Fruit fly (Drosophila melanogaster) whole organism, embryonic: ENCODE results near the gene CG15368.

Source experiments
- Abd-B ChIP-seq: fragments of 200-800 bp; sonication (Bioruptor generic); optimal IDR thresholded peaks from 2 replicates; lab custom pipeline; 2018; ENCODE audit warnings: missing biosample characterization, mild to moderate bottlenecking, missing genetic modification characterization, moderate library complexity
- BEAF-32 ChIP-seq: fragments of 200-800 bp; sonication (Bioruptor generic); optimal IDR thresholded peaks from 3 replicates; lab custom pipeline; 2017; ENCODE audit warnings: missing biosample characterization, missing genetic modification characterization, mild to moderate bottlenecking, moderate library complexity, missing genetic modification reagents
- Bgb ChIP-seq: fragments of 200-800 bp; sonication (Bioruptor generic); IDR thresholded peaks from 2 replicates; pipeline ENCODE4 v1.3.6; 2022; ENCODE audit warnings: missing biosample characterization, missing genetic modification characterization; ENCODE audit not compliant: partially characterized antibody
- CG10321 ChIP-seq: fragments of 200-800 bp; sonication (Bioruptor generic); IDR thresholded peaks from 2 replicates; pipeline ENCODE4 v1.3.6; 2022; ENCODE audit warnings: missing biosample characterization, missing genetic modification characterization
- CG12219 ChIP-seq: fragments of 200-800 bp; sonication (Bioruptor generic); optimal IDR thresholded peaks from 3 replicates; lab custom pipeline; 2018; ENCODE audit warnings: missing biosample characterization, mild to moderate bottlenecking, missing genetic modification characterization
- CG13123 ChIP-seq: fragments of 200-800 bp; sonication (Bioruptor generic); optimal IDR thresholded peaks from 2 replicates; lab custom pipeline; 2016; ENCODE audit warnings: missing biosample characterization, missing genetic modification characterization
- CG14860 ChIP-seq: fragments of 200-800 bp; sonication (Bioruptor generic); IDR thresholded peaks from 3 replicates; pipeline ENCODE4 v1.3.6; 2022; ENCODE audit warnings: missing biosample characterization, missing genetic modification characterization; ENCODE audit not compliant: partially characterized antibody
- CG15514 ChIP-seq: fragments of 200-800 bp; sonication (Bioruptor generic); optimal IDR thresholded peaks from 3 replicates; lab custom pipeline; 2017; ENCODE audit warnings: missing biosample characterization, missing genetic modification characterization, mild to moderate bottlenecking, moderate library complexity, missing genetic modification reagents
- CG2116 ChIP-seq: fragments of 200-800 bp; sonication (Bioruptor generic); optimal IDR thresholded peaks from 3 replicates; lab custom pipeline; 2018; ENCODE audit warnings: missing biosample characterization, mild to moderate bottlenecking, missing genetic modification characterization
- CG2129 ChIP-seq: fragments of 200-800 bp; sonication (Bioruptor generic); IDR thresholded peaks from 2 replicates; pipeline ENCODE4 v1.3.6; 2022; ENCODE audit warnings: missing biosample characterization, missing genetic modification characterization; ENCODE audit not compliant: partially characterized antibody
- CG2199 ChIP-seq: fragments of 200-800 bp; sonication (Bioruptor generic); IDR thresholded peaks from 3 replicates; pipeline ENCODE4 v1.3.6; 2022; ENCODE audit warnings: missing biosample characterization, missing genetic modification characterization
- CG34224 ChIP-seq: fragments of 200-800 bp; sonication (Bioruptor generic); IDR thresholded peaks from 3 replicates; pipeline ENCODE4 v1.3.6; 2022; ENCODE audit warnings: missing biosample characterization, missing genetic modification characterization; ENCODE audit not compliant: partially characterized antibody
- CG42726 ChIP-seq: fragments of 200-800 bp; sonication (Bioruptor generic); IDR thresholded peaks from 2 replicates; pipeline ENCODE4 v1.3.6; 2022; ENCODE audit warnings: missing biosample characterization, missing genetic modification characterization; ENCODE audit not compliant: partially characterized antibody
- CG4617 ChIP-seq: fragments of 200-800 bp; sonication (Bioruptor generic); optimal IDR thresholded peaks from 3 replicates; lab custom pipeline; 2016; ENCODE audit warnings: missing biosample characterization, missing genetic modification characterization, borderline replicate concordance
- CG6791 ChIP-seq: fragments of 200-800 bp; sonication (Bioruptor generic); IDR thresholded peaks from 3 replicates; pipeline ENCODE4 v1.3.6; 2022; ENCODE audit warnings: missing biosample characterization, missing genetic modification characterization; ENCODE audit not compliant: partially characterized antibody
- CG7963 ChIP-seq: fragments of 200-800 bp; sonication (Bioruptor generic); IDR thresholded peaks from 3 replicates; pipeline ENCODE4 v1.3.6; 2022; ENCODE audit warnings: missing biosample characterization, missing genetic modification characterization; ENCODE audit not compliant: partially characterized antibody
- Dek ChIP-seq: fragments of 200-800 bp; sonication (Bioruptor generic); optimal IDR thresholded peaks from 3 replicates; lab custom pipeline; 2019; ENCODE audit warnings: missing biosample characterization, mild to moderate bottlenecking, missing genetic modification characterization, moderate library complexity
- Doc3 ChIP-seq: fragments of 200-800 bp; sonication (Bioruptor generic); IDR thresholded peaks from 3 replicates; pipeline ENCODE4 v1.3.6; 2022; ENCODE audit warnings: missing biosample characterization, missing genetic modification characterization; ENCODE audit not compliant: partially characterized antibody
- E2f2 ChIP-seq: fragments of 200-800 bp; sonication (Bioruptor generic); IDR thresholded peaks from 2 replicates; pipeline ENCODE4 v1.3.6; 2022; ENCODE audit warnings: missing biosample characterization, missing genetic modification characterization
- ERR ChIP-seq: fragments of 200-800 bp; sonication (Bioruptor generic); optimal IDR thresholded peaks from 2 replicates; lab custom pipeline; 2016; ENCODE audit warnings: missing biosample characterization, missing genetic modification characterization
- HmgZ ChIP-seq: fragments of 200-800 bp; sonication (Bioruptor generic); optimal IDR thresholded peaks from 2 replicates; lab custom pipeline; 2018; ENCODE audit warnings: missing biosample characterization, mild to moderate bottlenecking, missing genetic modification characterization
- Jarid2 ChIP-seq: fragments of 200-800 bp; sonication (Bioruptor generic); optimal IDR thresholded peaks from 3 replicates; lab custom pipeline; 2017; ENCODE audit warnings: mild to moderate bottlenecking, missing biosample characterization, missing genetic modification reagents, missing genetic modification characterization
- MBD-R2 ChIP-seq: fragments of 200-800 bp; sonication (Bioruptor generic); IDR thresholded peaks from 2 replicates; pipeline ENCODE4 v1.3.6; 2022; ENCODE audit warnings: missing biosample characterization, missing genetic modification characterization
- MESR4 ChIP-seq: fragments of 200-800 bp; sonication (Bioruptor generic); optimal IDR thresholded peaks from 2 replicates; lab custom pipeline; 2018; ENCODE audit warnings: missing biosample characterization, mild to moderate bottlenecking, missing genetic modification characterization, moderate library complexity
- Opbp ChIP-seq: fragments of 200-800 bp; sonication (Bioruptor generic); IDR thresholded peaks from 3 replicates; pipeline ENCODE4 v1.3.6; 2022; ENCODE audit warnings: missing biosample characterization, missing genetic modification characterization; ENCODE audit not compliant: partially characterized antibody
- Scr ChIP-seq: fragments of 200-800 bp; sonication (Bioruptor generic); IDR thresholded peaks from 2 replicates; pipeline ENCODE4 v1.3.6; 2022; ENCODE audit warnings: missing biosample characterization, missing genetic modification characterization; ENCODE audit not compliant: partially characterized antibody
- Sry-δ ChIP-seq: fragments of 200-800 bp; sonication (Bioruptor generic); optimal IDR thresholded peaks from 2 replicates; lab custom pipeline; 2016; ENCODE audit warnings: missing biosample characterization, missing genetic modification characterization
- Vsx1 ChIP-seq: fragments of 200-800 bp; sonication (Bioruptor generic); optimal IDR thresholded peaks from 2 replicates; lab custom pipeline; 2017; ENCODE audit warnings: missing biosample characterization, mild to moderate bottlenecking, missing genetic modification characterization, missing genetic modification reagents
- Xbp1 ChIP-seq: fragments of 200-800 bp; sonication (Bioruptor generic); optimal IDR thresholded peaks from 3 replicates; lab custom pipeline; 2016; ENCODE audit warnings: missing biosample characterization, mild to moderate bottlenecking, missing genetic modification characterization
- amos ChIP-seq: fragments of 200-800 bp; sonication (Bioruptor generic); IDR thresholded peaks from 2 replicates; pipeline ENCODE4 v1.3.6; 2022; ENCODE audit warnings: missing biosample characterization, missing genetic modification characterization; ENCODE audit not compliant: partially characterized antibody
- bbx ChIP-seq: fragments of 200-800 bp; sonication (Bioruptor generic); IDR thresholded peaks from 2 replicates; pipeline ENCODE4 v1.3.6; 2022; ENCODE audit warnings: missing biosample characterization, missing genetic modification characterization; ENCODE audit not compliant: partially characterized antibody
- chinmo ChIP-seq: fragments of 200-800 bp; sonication (Bioruptor generic); IDR thresholded peaks from 4 replicates; pipeline ENCODE4 v1.3.6; 2022; ENCODE audit warnings: missing biosample characterization, missing genetic modification characterization; ENCODE audit not compliant: partially characterized antibody
- ems ChIP-seq: fragments of 200-800 bp; sonication (Bioruptor generic); optimal IDR thresholded peaks from 3 replicates; lab custom pipeline; 2016; ENCODE audit warnings: missing biosample characterization, missing genetic modification characterization
- ftz-f1 ChIP-seq: fragments of 200-800 bp; sonication (Bioruptor generic); optimal IDR thresholded peaks from 2 replicates; lab custom pipeline; 2016; ENCODE audit warnings: missing biosample characterization, missing genetic modification characterization
- gfzf ChIP-seq: fragments of 200-800 bp; sonication (Bioruptor generic); optimal IDR thresholded peaks from 2 replicates; lab custom pipeline; 2016; ENCODE audit warnings: missing biosample characterization, mild to moderate bottlenecking, missing genetic modification characterization, moderate library complexity
- hbn ChIP-seq: fragments of 200-800 bp; sonication (Bioruptor generic); IDR thresholded peaks from 2 replicates; pipeline ENCODE4 v1.3.6; 2022; ENCODE audit warnings: missing biosample characterization, missing genetic modification characterization; ENCODE audit not compliant: partially characterized antibody
- inv ChIP-seq: fragments of 200-800 bp; sonication (Bioruptor generic); IDR thresholded peaks from 2 replicates; pipeline ENCODE4 v1.3.6; 2022; ENCODE audit warnings: missing biosample characterization, missing genetic modification characterization; ENCODE audit not compliant: partially characterized antibody
- knrl ChIP-seq: fragments of 200-800 bp; sonication (Bioruptor generic); IDR thresholded peaks from 3 replicates; pipeline ENCODE4 v1.3.6; 2022; ENCODE audit warnings: missing biosample characterization, missing genetic modification characterization; ENCODE audit not compliant: partially characterized antibody
- mld ChIP-seq: fragments of 200-800 bp; sonication (Bioruptor generic); IDR thresholded peaks from 3 replicates; pipeline ENCODE4 v1.3.6; 2022; ENCODE audit warnings: missing biosample characterization, missing genetic modification characterization; ENCODE audit not compliant: partially characterized antibody
- pros ChIP-seq: fragments of 200-800 bp; sonication (Bioruptor generic); optimal IDR thresholded peaks from 3 replicates; lab custom pipeline; 2019; ENCODE audit warnings: missing biosample characterization, mild to moderate bottlenecking, missing genetic modification characterization, moderate library complexity
- row ChIP-seq: fragments of 200-800 bp; sonication (Bioruptor generic); IDR thresholded peaks from 3 replicates; pipeline ENCODE4 v1.3.6; 2022; ENCODE audit warnings: missing biosample characterization, missing genetic modification characterization
- slou ChIP-seq: fragments of 200-800 bp; sonication (Bioruptor generic); optimal IDR thresholded peaks from 3 replicates; lab custom pipeline; 2016; ENCODE audit warnings: missing biosample characterization, missing genetic modification characterization
- slp2 ChIP-seq: fragments of 200-800 bp; sonication (Bioruptor generic); optimal IDR thresholded peaks from 2 replicates; lab custom pipeline; 2016; ENCODE audit warnings: missing biosample characterization, missing genetic modification characterization
- tna ChIP-seq: fragments of 200-800 bp; sonication (Bioruptor generic); IDR thresholded peaks from 2 replicates; pipeline ENCODE4 v1.3.6; 2022; ENCODE audit warnings: missing biosample characterization, missing genetic modification characterization; ENCODE audit not compliant: partially characterized antibody
- vnd ChIP-seq: fragments of 200-800 bp; sonication (Bioruptor generic); IDR thresholded peaks from 3 replicates; pipeline ENCODE4 v1.3.6; 2022; ENCODE audit warnings: missing biosample characterization, missing genetic modification characterization; ENCODE audit not compliant: partially characterized antibody

The CG15368 gene

dm6 chrX:9226837-9227236 lies 11.3 kb downstream of the CG15368 start, which contains the start of gene Gr8a (continued):
- TF ChIP-seq Bgb (no peak), CG2129 (GFP tag; lab: Robert Waterston, UW) (no peak), ems (GFP tag; lab: Kevin White, UChicago) (no peak), Dek (tag; lab: Kevin White, UChicago) (no peak)

- TF ChIP-seq CG4617 (GFP tag; lab: Kevin White, UChicago) (peak; percentile 34), Sry-δ (GFP tag; lab: Kevin White, UChicago) (peak; percentile 68), Vsx1 (no peak), amos (GFP tag; lab: Robert Waterston, UW) (peak; percentile 75; the same call in 1 of the 2 replicates), CG2116 (GFP tag; lab: Kevin White, UChicago) (peak; percentile 63), CG34224 (GFP tag; lab: Robert Waterston, UW) (peak; percentile 71; the same call in 2 of the 3 replicates), ERR (no peak), CG6791 (GFP tag; lab: Robert Waterston, UW) (peak; percentile 80), knrl (GFP tag; lab: Robert Waterston, UW) (peak; percentile 52; the same call in 2 of the 3 replicates), CG7963 (GFP tag; lab: Robert Waterston, UW) (peak; percentile 72), Opbp (peak; percentile 63; the same call in 2 of the 3 replicates), pros (GFP tag; lab: Kevin White, UChicago) (no peak), BEAF-32 (peak; percentile 66), E2f2 (GFP tag; lab: Robert Waterston, UW) (peak; percentile 89), vnd (GFP tag; lab: Robert Waterston, UW) (peak; percentile 71), CG15514 (GFP tag; lab: Kevin White, UChicago) (peak; percentile 71), CG12219 (GFP tag; lab: Kevin White, UChicago) (no peak), MESR4 (GFP tag; lab: Kevin White, UChicago) (peak; percentile 77), Jarid2 (no peak), hbn (GFP tag; lab: Robert Waterston, UW) (peak; percentile 53; the same call in 1 of the 2 replicates), ftz-f1 (peak; percentile 44), CG14860 (GFP tag; lab: Robert Waterston, UW) (peak; percentile 56; the same call in 2 of the 3 replicates), slou (GFP tag; lab: Kevin White, UChicago) (no peak), bbx (GFP tag; lab: Robert Waterston, UW) (peak; percentile 80), CG10321 (GFP tag; lab: Robert Waterston, UW) (no peak), Scr (GFP tag; lab: Robert Waterston, UW) (peak; percentile 65), slp2 (GFP tag; lab: Kevin White, UChicago) (no peak), CG13123 (GFP tag; lab: Kevin White, UChicago) (no peak), CG42726 (GFP tag; lab: Robert Waterston, UW) (0 out of 2 replicates have a peak, but pooled peaks have one; percentile 8), CG2199 (no peak), tna (GFP tag; lab: Robert Waterston, UW) (peak; percentile 79), inv (GFP tag; lab: Robert Waterston, UW) (peak; percentile 46; the same call in 1 of the 2 replicates), mld (GFP tag; lab: Robert Waterston, UW) (peak; percentile 57; the same call in 1 of the 3 replicates), Xbp1 (no peak), Doc3 (GFP tag; lab: Robert Waterston, UW) (peak; percentile 58), Abd-B (GFP tag; lab: Kevin White, UChicago) (peak; percentile 18), row (GFP tag; lab: Robert Waterston, UW) (0 out of 3 replicates have a peak, but pooled peaks have one; percentile 21), HmgZ (tag; lab: Kevin White, UChicago) (peak; percentile 6), gfzf (GFP tag; lab: Kevin White, UChicago) (peak; percentile 57), chinmo (GFP tag; lab: Robert Waterston, UW) (peak; percentile 75; the same call in 1 of the 4 replicates), MBD-R2 (GFP tag; lab: Robert Waterston, UW) (peak; percentile 59), Bgb (peak; percentile 80)
Measured at dm6 chrX:9232199-9232598, 16.6 kb downstream of the CG15368 start, which contains the start of gene CG12121. Gene CG12121 (minus strand): TSS chrX:9232378.
